Fruit fly (Drosophila melanogaster) whole organism, adult: ENCODE measurements around the gene CG8500.

Source experiments
- CG11617 ChIP-seq: fragments of 200-800 bp; sonication (Bioruptor generic); optimal IDR thresholded peaks from 2 replicates; lab custom pipeline; 2017; ENCODE audit warnings: mild to moderate bottlenecking, missing biosample characterization, missing genetic modification reagents, missing genetic modification characterization
- CG12768 ChIP-seq: fragments of 200-800 bp; sonication (Bioruptor generic); optimal IDR thresholded peaks from 2 replicates; lab custom pipeline; 2017; ENCODE audit warnings: missing biosample characterization, missing genetic modification characterization, mild to moderate bottlenecking, moderate library complexity, missing genetic modification reagents
- CG14711 ChIP-seq: fragments of 200-800 bp; sonication (Bioruptor generic); optimal IDR thresholded peaks from 2 replicates; lab custom pipeline; 2018; ENCODE audit warnings: missing biosample characterization, mild to moderate bottlenecking, missing genetic modification characterization, moderate library complexity
- CG1620 ChIP-seq: fragments of 200-800 bp; sonication (Bioruptor generic); optimal IDR thresholded peaks from 2 replicates; lab custom pipeline; 2016; ENCODE audit warnings: missing biosample characterization, missing genetic modification characterization
- CG33017 ChIP-seq: fragments of 200-800 bp; sonication (Bioruptor generic); optimal IDR thresholded peaks from 2 replicates; lab custom pipeline; 2018; ENCODE audit warnings: missing biosample characterization, mild to moderate bottlenecking, missing genetic modification characterization, moderate library complexity
- CG5204 ChIP-seq: fragments of 200-800 bp; sonication (Bioruptor generic); optimal IDR thresholded peaks from 2 replicates; lab custom pipeline; 2016; ENCODE audit warnings: missing biosample characterization, missing genetic modification characterization
- CG7045 ChIP-seq: fragments of 200-800 bp; sonication (Bioruptor generic); optimal IDR thresholded peaks from 2 replicates; lab custom pipeline; 2017; ENCODE audit warnings: missing biosample characterization, mild to moderate bottlenecking, missing genetic modification characterization
- CG7101 ChIP-seq: fragments of 200-800 bp; sonication (Bioruptor generic); optimal IDR thresholded peaks from 2 replicates; lab custom pipeline; 2018; ENCODE audit warnings: missing biosample characterization, mild to moderate bottlenecking, missing genetic modification characterization, moderate library complexity
- Clk ChIP-seq: fragments of 200-800 bp; sonication (Bioruptor generic); optimal IDR thresholded peaks from 2 replicates; lab custom pipeline; 2017; ENCODE audit warnings: missing biosample characterization, missing genetic modification characterization
- Crg-1 ChIP-seq: fragments of 200-800 bp; sonication (Bioruptor generic); optimal IDR thresholded peaks from 2 replicates; lab custom pipeline; 2016; ENCODE audit warnings: missing biosample characterization, missing genetic modification characterization
- Hr96 ChIP-seq: fragments of 200-800 bp; sonication (Bioruptor generic); optimal IDR thresholded peaks from 2 replicates; lab custom pipeline; 2016; ENCODE audit warnings: missing biosample characterization, missing genetic modification characterization
- Mnt ChIP-seq: fragments of 200-800 bp; sonication (Bioruptor generic); optimal IDR thresholded peaks from 2 replicates; lab custom pipeline; 2016; ENCODE audit warnings: missing biosample characterization, mild to moderate bottlenecking, missing genetic modification characterization
- bab1 ChIP-seq: fragments of 200-800 bp; sonication (Bioruptor generic); optimal IDR thresholded peaks from 3 replicates; lab custom pipeline; 2019; ENCODE audit warnings: missing biosample characterization, mild to moderate bottlenecking, missing genetic modification characterization, moderate library complexity
- cic ChIP-seq: fragments of 200-800 bp; sonication (Bioruptor generic); optimal IDR thresholded peaks from 2 replicates; lab custom pipeline; 2017; ENCODE audit warnings: missing biosample characterization, mild to moderate bottlenecking, missing genetic modification characterization, moderate library complexity
- cnc ChIP-seq, 2 experiments: fragments of >200 bp; optimal IDR thresholded peaks; 2 replicates each; lab custom pipeline; 2017
- kay ChIP-seq: fragments of 200-800 bp; sonication (Bioruptor generic); peaks from one replicate; lab custom pipeline; 2016; ENCODE audit warnings: missing biosample characterization, missing genetic modification characterization, borderline replicate concordance
- ovo ChIP-seq: fragments of 200-800 bp; sonication (Bioruptor generic); optimal IDR thresholded peaks from 2 replicates; lab custom pipeline; 2016; ENCODE audit warnings: missing biosample characterization, missing genetic modification characterization
- pad ChIP-seq: fragments of 200-800 bp; sonication (Bioruptor generic); optimal IDR thresholded peaks from 3 replicates; lab custom pipeline; 2017; ENCODE audit warnings: missing biosample characterization, missing genetic modification characterization, mild to moderate bottlenecking, moderate library complexity, missing genetic modification reagents
- tj ChIP-seq: fragments of 200-800 bp; sonication (Bioruptor generic); optimal IDR thresholded peaks from 3 replicates; lab custom pipeline; 2017; ENCODE audit warnings: missing biosample characterization, mild to moderate bottlenecking, missing genetic modification characterization, moderate library complexity
- toe ChIP-seq: fragments of 200-800 bp; sonication (Bioruptor generic); optimal IDR thresholded peaks from 2 replicates; lab custom pipeline; 2016; ENCODE audit warnings: missing biosample characterization, missing genetic modification characterization

The CG8500 gene

dm6 chr3R:9784341-9785062 is at the start of gene CG8500, which contains the start of gene MtnA:
CG8500 (plus strand) TSS chr3R:9784653.
MtnA (minus strand) TSS chr3R:9784370.
- TF ChIP-seq Mnt (GFP tag; lab: Kevin White, UChicago): peak; percentile 51
- TF ChIP-seq ovo (GFP tag; lab: Kevin White, UChicago): no peak
- TF ChIP-seq cnc (optimal IDR thresholded peaks at IDR 0.05; lab: Kevin White, UChicago): no peak
- TF ChIP-seq Hr96 (GFP tag; lab: Kevin White, UChicago): no peak
- no peak for TF ChIP-seq CG1620 (GFP tag; lab: Kevin White, UChicago)
- no peak for TF ChIP-seq toe (GFP tag; lab: Kevin White, UChicago)
- peak; percentile 60 for TF ChIP-seq cic (GFP tag; lab: Kevin White, UChicago)
- TF ChIP-seq bab1 (GFP tag; lab: Kevin White, UChicago): peak; percentile 67
- TF ChIP-seq CG14711 (tag; lab: Kevin White, UChicago): no peak
- no peak for TF ChIP-seq CG7045 (GFP tag; lab: Kevin White, UChicago)
- TF ChIP-seq CG11617 (GFP tag; lab: Kevin White, UChicago): no peak
- TF ChIP-seq tj (GFP tag; lab: Kevin White, UChicago): no peak
- no peak for TF ChIP-seq CG33017
- peak; percentile 3 for TF ChIP-seq pad (GFP tag; lab: Kevin White, UChicago)
- no peak for TF ChIP-seq CG5204 (GFP tag; lab: Kevin White, UChicago)
- TF ChIP-seq CG7101 (tag; lab: Kevin White, UChicago): peak; percentile 27

dm6 chr3R:9735151-9735550 is 49.3 kb upstream of the CG8500 start:
- TF ChIP-seq CG1620 (GFP tag; lab: Kevin White, UChicago) (no peak), Clk (GFP tag; lab: Kevin White, UChicago) (no peak), pad (GFP tag; lab: Kevin White, UChicago) (no peak), CG33017 (no peak)

dm6 chr3R:9739793-9740192 is 44.7 kb upstream of the CG8500 start, which contains the start of gene side-VII:
side-VII (minus strand) TSS chr3R:9739979.
- TF ChIP-seq Hr96 (GFP tag; lab: Kevin White, UChicago) (no peak), kay (peak; percentile 27)

- TF ChIP-seq Mnt (GFP tag; lab: Kevin White, UChicago) (peak; percentile 12), CG14711 (tag; lab: Kevin White, UChicago) (no peak), CG33017 (no peak), CG7101 (tag; lab: Kevin White, UChicago) (peak; percentile 2), kay (peak; percentile 58), cic (GFP tag; lab: Kevin White, UChicago) (no peak), CG11617 (GFP tag; lab: Kevin White, UChicago) (peak; percentile 10), Hr96 (GFP tag; lab: Kevin White, UChicago) (no peak), pad (GFP tag; lab: Kevin White, UChicago) (no peak), ovo (GFP tag; lab: Kevin White, UChicago) (no peak)
Measured at dm6 chr3R:9740713-9741112, 43.7 kb upstream of the CG8500 start, which contains the start of gene Pnn. Pnn (plus strand) TSS chr3R:9740899.

- no peak for TF ChIP-seq kay
- TF ChIP-seq cic (GFP tag; lab: Kevin White, UChicago): no peak
- no peak for TF ChIP-seq Mnt (GFP tag; lab: Kevin White, UChicago)
- no peak for TF ChIP-seq toe (GFP tag; lab: Kevin White, UChicago)
- no peak for TF ChIP-seq Crg-1 (GFP tag; lab: Kevin White, UChicago)
- no peak for TF ChIP-seq CG14711 (tag; lab: Kevin White, UChicago)
- no peak for TF ChIP-seq Hr96 (GFP tag; lab: Kevin White, UChicago)
- TF ChIP-seq pad (GFP tag; lab: Kevin White, UChicago): no peak
- no peak for TF ChIP-seq CG1620 (GFP tag; lab: Kevin White, UChicago)
- no peak for TF ChIP-seq CG12768 (GFP tag; lab: Kevin White, UChicago)
- no peak for TF ChIP-seq CG5204 (GFP tag; lab: Kevin White, UChicago)
- TF ChIP-seq tj (GFP tag; lab: Kevin White, UChicago): no peak
Measured at dm6 chr3R:9743217-9743616, 41.2 kb upstream of the CG8500 start, which contains the start of gene CG31415. CG31415 (plus strand) TSS chr3R:9743517.

dm6 chr3R:9743995-9744394 is 40.5 kb upstream of the CG8500 start:
- TF ChIP-seq CG11617 (GFP tag; lab: Kevin White, UChicago): no peak
- no peak for TF ChIP-seq bab1 (GFP tag; lab: Kevin White, UChicago)
- TF ChIP-seq Crg-1 (GFP tag; lab: Kevin White, UChicago): no peak
- no peak for TF ChIP-seq ovo (GFP tag; lab: Kevin White, UChicago)
- TF ChIP-seq CG7045 (GFP tag; lab: Kevin White, UChicago): no peak
- TF ChIP-seq CG7101 (tag; lab: Kevin White, UChicago): no peak
- TF ChIP-seq Mnt (GFP tag; lab: Kevin White, UChicago): no peak
- no peak for TF ChIP-seq cic (GFP tag; lab: Kevin White, UChicago)
